Fruit fly (Drosophila melanogaster): Measurements from ENCODE around the gene CG7730.

The CG7730 gene

dm6 chr3L:16981114-16981648, 46.1 kb upstream of the CG7730 start (continued):
- no peak for TF ChIP-seq hbn (GFP tag; IDR thresholded peaks at IDR 0.05; ENCODE audit: partially characterized antibody)
- TF ChIP-seq CG15696 (tag; optimal IDR thresholded peaks at IDR 0.05), result no peak
- TF ChIP-seq grn (GFP tag; optimal IDR thresholded peaks at IDR 0.05), result peak; percentile 72
- TF ChIP-seq CG32767 (GFP tag; IDR thresholded peaks at IDR 0.05), result no peak
- TF ChIP-seq CG14710 (tag; optimal IDR thresholded peaks at IDR 0.05), result no peak
- TF ChIP-seq CG6854 (GFP tag; optimal IDR thresholded peaks at IDR 0.05), result no peak
- no peak for TF ChIP-seq CG2129 (GFP tag; IDR thresholded peaks at IDR 0.05; ENCODE audit: partially characterized antibody)
- no peak for TF ChIP-seq tx (GFP tag; optimal IDR thresholded peaks at IDR 0.05)
- TF ChIP-seq CG2116 (GFP tag; optimal IDR thresholded peaks at IDR 0.05), result no peak
- no peak for TF ChIP-seq seq (GFP tag; IDR thresholded peaks at IDR 0.05)
- TF ChIP-seq Xbp1 (GFP tag; optimal IDR thresholded peaks at IDR 0.05), result no peak
- TF ChIP-seq nmo (GFP tag; optimal IDR thresholded peaks at IDR 0.05), result no peak
- no peak for TF ChIP-seq Bdp1 (GFP tag; optimal IDR thresholded peaks at IDR 0.05)
- no peak for TF ChIP-seq tna (GFP tag; IDR thresholded peaks at IDR 0.05; ENCODE audit: partially characterized antibody)
- TF ChIP-seq toy (GFP tag; IDR thresholded peaks at IDR 0.05), result no peak
- TF ChIP-seq CG31388 (GFP tag; optimal IDR thresholded peaks at IDR 0.05), result no peak
- peak; percentile 16 for TF ChIP-seq odd (GFP tag; optimal IDR thresholded peaks at IDR 0.05)
- no peak for TF ChIP-seq Awh (GFP tag; IDR thresholded peaks at IDR 0.05)
- TF ChIP-seq BEAF-32 (GFP tag; optimal IDR thresholded peaks at IDR 0.05), result no peak
- peak; percentile 46; the same call in 1 of the 3 replicates for TF ChIP-seq ci (GFP tag; IDR thresholded peaks at IDR 0.05)
- no peak for TF ChIP-seq eyg (GFP tag; optimal IDR thresholded peaks at IDR 0.05)
- no peak for TF ChIP-seq wor (GFP tag; IDR thresholded peaks at IDR 0.05)
- no peak for TF ChIP-seq D (optimal IDR thresholded peaks at IDR 0.05)
- no peak for TF ChIP-seq D (GFP tag; optimal IDR thresholded peaks at IDR 0.05)
- TF ChIP-seq Side (GFP tag; optimal IDR thresholded peaks at IDR 0.05), result no peak
- peak; percentile 26; the same call in 1 of the 3 replicates for TF ChIP-seq vnd (GFP tag; IDR thresholded peaks at IDR 0.05; ENCODE audit: partially characterized antibody)
- TF ChIP-seq gro (GFP tag; optimal IDR thresholded peaks at IDR 0.05), result no peak
- no peak for TF ChIP-seq corto (GFP tag; optimal IDR thresholded peaks at IDR 0.05)
- no peak for TF ChIP-seq twi (tag; optimal IDR thresholded peaks at IDR 0.05)
- TF ChIP-seq disco-r (GFP tag; optimal IDR thresholded peaks at IDR 0.05), result no peak
- TF ChIP-seq CG16813 (GFP tag; IDR thresholded peaks at IDR 0.05; ENCODE audit: partially characterized antibody), result no peak
- TF ChIP-seq CG4282 (GFP tag; optimal IDR thresholded peaks at IDR 0.05), result no peak
- TF ChIP-seq CG32772 (GFP tag; IDR thresholded peaks at IDR 0.05), result no peak
- no peak for TF ChIP-seq croc (GFP tag; conservative IDR thresholded peaks at IDR 0.05)
- TF ChIP-seq CG5953 (GFP tag; IDR thresholded peaks at IDR 0.05), result no peak
- no peak for TF ChIP-seq CG7745 (tag; optimal IDR thresholded peaks at IDR 0.05)
- 0 out of 4 replicates have a peak, but pooled peaks have one; percentile 39 for TF ChIP-seq chinmo (GFP tag; IDR thresholded peaks at IDR 0.05; ENCODE audit: partially characterized antibody)
- peak; percentile 72 for TF ChIP-seq Adf1 (GFP tag; IDR thresholded peaks at IDR 0.05)
- TF ChIP-seq insv (GFP tag; optimal IDR thresholded peaks at IDR 0.05), result no peak
- peak; percentile 27 for TF ChIP-seq mirr (GFP tag; optimal IDR thresholded peaks at IDR 0.05)
- no peak for TF ChIP-seq CG6689 (GFP tag; IDR thresholded peaks at IDR 0.05)
- no peak for TF ChIP-seq CG9876 (GFP tag; optimal IDR thresholded peaks at IDR 0.05)
- TF ChIP-seq CG17186 (GFP tag; optimal IDR thresholded peaks at IDR 0.05), result no peak
- TF ChIP-seq CG1233 (GFP tag; optimal IDR thresholded peaks at IDR 0.05), result no peak
- TF ChIP-seq CG12219 (GFP tag; optimal IDR thresholded peaks at IDR 0.05), result no peak
- no peak for TF ChIP-seq CG4617 (GFP tag; optimal IDR thresholded peaks at IDR 0.05; ENCODE audit: borderline replicate concordance)
- no peak for TF ChIP-seq MBD-R2 (GFP tag; IDR thresholded peaks at IDR 0.05)
- TF ChIP-seq tap (tag; optimal IDR thresholded peaks at IDR 0.05), result no peak
- TF ChIP-seq klu (GFP tag; IDR thresholded peaks at IDR 0.05), result no peak
- TF ChIP-seq Lim3 (GFP tag; IDR thresholded peaks at IDR 0.05), result no peak
- TF ChIP-seq cg (GFP tag; optimal IDR thresholded peaks at IDR 0.05), result no peak
